Worm (Caenorhabditis elegans) whole organism, L4 larva: Measurements from ENCODE around the gene C06E1.1.

Experiments used
- F10B5.3 ChIP-seq: sonication (generic microtip); optimal IDR thresholded peaks from 2 replicates; lab custom pipeline; 2016; ENCODE audit warnings: mild to moderate bottlenecking, missing genetic modification characterization, missing compliant biosample characterization
- F44E2.7 ChIP-seq: fragments of 200-800 bp; sonication (Bioruptor generic); IDR thresholded peaks from 2 replicates; pipeline ENCODE4 v2.1.2; 2022; ENCODE audit warnings: missing genetic modification characterization, missing compliant biosample characterization
- R02D3.7 ChIP-seq: fragments of 150-350 bp; sonication (generic microtip); optimal IDR thresholded peaks from 3 replicates; lab custom pipeline; 2014; ENCODE audit warnings: missing biosample characterization, missing genetic modification characterization
- T20F7.1 ChIP-seq: fragments of 200-800 bp; sonication (Bioruptor generic); optimal IDR thresholded peaks from 2 replicates; lab custom pipeline; 2018; ENCODE audit warnings: mild to moderate bottlenecking, missing genetic modification characterization, missing compliant biosample characterization
- Y105C5A.15 ChIP-seq: fragments of 200-800 bp; sonication (Bioruptor generic); IDR thresholded peaks from 2 replicates; pipeline ENCODE4 v1.3.6; 2022; ENCODE audit warnings: missing genetic modification characterization, missing compliant biosample characterization
- Y5F2A.4 ChIP-seq: fragments of 200-800 bp; sonication (Bioruptor generic); optimal IDR thresholded peaks from 2 replicates; lab custom pipeline; 2018; ENCODE audit warnings: mild to moderate bottlenecking, missing genetic modification characterization, missing compliant biosample characterization
- Y75B8A.6 ChIP-seq: fragments of 200-800 bp; sonication (Bioruptor generic); IDR thresholded peaks from 2 replicates; pipeline ENCODE4 v1.3.6; 2022; ENCODE audit warnings: missing genetic modification reagents, missing genetic modification characterization, missing compliant biosample characterization
- ZK546.5 ChIP-seq, 2 experiments: sonication (generic microtip); optimal IDR thresholded peaks; 2 replicates each; lab custom pipeline; 2017; ENCODE audit warnings: missing biosample characterization in 2 of 2, missing genetic modification characterization in 2 of 2
- aha-1 ChIP-seq: fragments of 150-350 bp; peaks from one replicate; lab custom pipeline; 2014; ENCODE audit warnings: missing biosample characterization, missing genetic modification characterization
- ama-1 ChIP-seq: fragments of 150-350 bp; optimal IDR thresholded peaks from 2 replicates; lab custom pipeline; 2014; ENCODE audit warnings: inconsistent platforms, mixed read lengths
- attf-4 ChIP-seq: sonication (generic microtip); optimal IDR thresholded peaks from 3 replicates; lab custom pipeline; 2017; ENCODE audit warnings: missing biosample characterization, missing genetic modification characterization
- ceh-20 ChIP-seq: fragments of 200-800 bp; sonication (Bioruptor generic); IDR thresholded peaks from 2 replicates; pipeline ENCODE4 v1.3.6; 2022; ENCODE audit warnings: missing genetic modification reagents, missing genetic modification characterization, missing compliant biosample characterization
- ceh-28 ChIP-seq: fragments of 150-350 bp; optimal IDR thresholded peaks from 2 replicates; lab custom pipeline; 2014; ENCODE audit warnings: missing biosample characterization, missing genetic modification reagents, missing genetic modification characterization
- ceh-44 ChIP-seq: fragments of 200-800 bp; sonication (Bioruptor generic); IDR thresholded peaks from 2 replicates; pipeline ENCODE4 v1.3.6; 2022; ENCODE audit warnings: missing genetic modification reagents, missing genetic modification characterization, missing compliant biosample characterization
- ces-1 ChIP-seq: fragments of 150-350 bp; sonication (generic microtip); optimal IDR thresholded peaks from 4 replicates; lab custom pipeline; 2014; ENCODE audit warnings: missing biosample characterization, missing genetic modification reagents, missing genetic modification characterization
- cey-2 ChIP-seq: sonication (generic microtip); optimal IDR thresholded peaks from 3 replicates; lab custom pipeline; 2017; ENCODE audit warnings: missing genetic modification characterization, mild to moderate bottlenecking, missing compliant biosample characterization, antibody characterized with exemption, borderline replicate concordance; ENCODE audit not compliant: insufficient read depth
- daf-12 ChIP-seq: fragments of 150-350 bp; optimal IDR thresholded peaks from 2 replicates; lab custom pipeline; 2014; ENCODE audit warnings: missing biosample characterization, missing genetic modification reagents, missing genetic modification characterization
- daf-16 ChIP-seq, 3 experiments: sonication (generic microtip); optimal IDR thresholded peaks; 2 replicates each; lab custom pipeline; 2016 to 2017; ENCODE audit warnings: missing genetic modification characterization in 3 of 3, missing genetic modification reagents in 3 of 3, mild to moderate bottlenecking in 2 of 3, missing compliant biosample characterization in 2 of 3, missing biosample characterization in 1 of 3, moderate library complexity in 1 of 3
- daf-8 ChIP-seq: fragments of 200-800 bp; sonication (Bioruptor generic); IDR thresholded peaks from 2 replicates; pipeline ENCODE4 v1.3.6; 2022; ENCODE audit warnings: missing genetic modification characterization, missing compliant biosample characterization
- dmd-6 ChIP-seq: fragments of 200-800 bp; sonication (Bioruptor generic); IDR thresholded peaks from 2 replicates; pipeline ENCODE4 v1.3.6; 2022; ENCODE audit warnings: missing genetic modification reagents, missing genetic modification characterization, missing compliant biosample characterization
- dve-1 ChIP-seq: sonication (generic microtip); optimal IDR thresholded peaks from 2 replicates; lab custom pipeline; 2017; ENCODE audit warnings: antibody characterized with exemption, mild to moderate bottlenecking, missing genetic modification characterization, missing compliant biosample characterization; ENCODE audit not compliant: insufficient read depth
- egl-43 ChIP-seq: fragments of 200-800 bp; sonication (Bioruptor generic); IDR thresholded peaks from 2 replicates; pipeline ENCODE4 v1.3.6; 2022; ENCODE audit warnings: missing genetic modification reagents, missing genetic modification characterization, missing compliant biosample characterization
- gei-8 ChIP-seq: fragments of 200-800 bp; sonication (Bioruptor generic); optimal IDR thresholded peaks from 2 replicates; lab custom pipeline; 2018; ENCODE audit warnings: mild to moderate bottlenecking, missing genetic modification characterization, missing compliant biosample characterization
- hmg-1.1 ChIP-seq: fragments of 200-800 bp; sonication (Bioruptor generic); IDR thresholded peaks from 2 replicates; pipeline ENCODE4 v1.3.6; 2022; ENCODE audit warnings: missing genetic modification reagents, missing genetic modification characterization, missing compliant biosample characterization
- lin-1 ChIP-seq: fragments of 200-800 bp; sonication (Bioruptor generic); IDR thresholded peaks from 2 replicates; pipeline ENCODE4 v1.3.6; 2022; ENCODE audit warnings: missing genetic modification reagents, missing genetic modification characterization, missing compliant biosample characterization
- lin-13 ChIP-seq: fragments of 150-350 bp; optimal IDR thresholded peaks from 2 replicates; lab custom pipeline; 2014; ENCODE audit warnings: missing biosample characterization, missing genetic modification reagents, missing genetic modification characterization
- lin-29 ChIP-seq: fragments of 200-800 bp; sonication (Bioruptor generic); IDR thresholded peaks from 2 replicates; pipeline ENCODE4 v1.3.6; 2022; ENCODE audit warnings: missing genetic modification reagents, missing genetic modification characterization, missing compliant biosample characterization
- madf-9 ChIP-seq: fragments of 200-800 bp; sonication (Bioruptor generic); conservative IDR thresholded peaks from 2 replicates; pipeline ENCODE4 v1.3.6; 2022; ENCODE audit warnings: missing genetic modification reagents, missing genetic modification characterization, missing compliant biosample characterization
- mdl-1 ChIP-seq, 2 experiments: fragments of 150-350 bp in 1 of 2; sonication (generic microtip) in 1 of 2; optimal IDR thresholded peaks; 2 replicates each; lab custom pipeline; 2014 to 2017; ENCODE audit warnings: missing biosample characterization in 2 of 2, missing genetic modification characterization in 2 of 2
- mdt-29 ChIP-seq: fragments of 200-800 bp; sonication (Bioruptor generic); IDR thresholded peaks from 2 replicates; pipeline ENCODE4 v1.3.6; 2022; ENCODE audit warnings: missing genetic modification reagents, missing genetic modification characterization, missing compliant biosample characterization
- mep-1 ChIP-seq: fragments of 150-350 bp; sonication (generic microtip); optimal IDR thresholded peaks from 3 replicates; lab custom pipeline; 2014; ENCODE audit warnings: missing biosample characterization, missing genetic modification characterization
- mxl-2 ChIP-seq: fragments of 200-800 bp; sonication (Bioruptor generic); conservative IDR thresholded peaks from 2 replicates; pipeline ENCODE4 v1.3.6; 2022; ENCODE audit warnings: missing genetic modification reagents, missing genetic modification characterization, missing compliant biosample characterization
- nhr-28 ChIP-seq: fragments of 150-350 bp; optimal IDR thresholded peaks from 2 replicates; lab custom pipeline; 2014; ENCODE audit warnings: missing biosample characterization, missing genetic modification characterization
- saeg-2 ChIP-seq: fragments of 200-800 bp; sonication (Bioruptor generic); IDR thresholded peaks from 2 replicates; pipeline ENCODE4 v1.3.6; 2022; ENCODE audit warnings: missing genetic modification reagents, missing genetic modification characterization, missing compliant biosample characterization
- sdz-12 ChIP-seq: fragments of 200-800 bp; sonication (Bioruptor generic); optimal IDR thresholded peaks from 2 replicates; lab custom pipeline; 2018; ENCODE audit warnings: mild to moderate bottlenecking, missing genetic modification characterization, missing compliant biosample characterization
- snpc-1.2 ChIP-seq: fragments of 200-800 bp; sonication (Bioruptor generic); IDR thresholded peaks from 2 replicates; pipeline ENCODE4 v1.3.6; 2022; ENCODE audit warnings: missing genetic modification reagents, missing genetic modification characterization, missing compliant biosample characterization
- spr-3 ChIP-seq: fragments of 200-800 bp; sonication (Bioruptor generic); optimal IDR thresholded peaks from 2 replicates; lab custom pipeline; 2018; ENCODE audit warnings: mild to moderate bottlenecking, missing genetic modification characterization, missing compliant biosample characterization
- unc-130 ChIP-seq: sonication (generic microtip); optimal IDR thresholded peaks from 2 replicates; lab custom pipeline; 2016; ENCODE audit warnings: missing genetic modification reagents, missing genetic modification characterization, missing compliant biosample characterization
- unc-39 ChIP-seq: sonication (generic microtip); optimal IDR thresholded peaks from 2 replicates; lab custom pipeline; 2017; ENCODE audit warnings: missing biosample characterization, missing genetic modification characterization
- unc-62 ChIP-seq, 3 experiments: fragments of 150-350 bp in 1 of 3; sonication (generic microtip); optimal IDR thresholded peaks in 2 of 3; peaks in 1 of 3; 1 replicate in 1 of 3; 2 replicates in 2 of 3; lab custom pipeline; 2014 to 2017; ENCODE audit warnings: missing biosample characterization in 3 of 3, missing genetic modification characterization in 3 of 3, missing genetic modification reagents in 3 of 3, missing genotype in 1 of 3
- vab-7 ChIP-seq: fragments of 200-800 bp; sonication (Bioruptor generic); IDR thresholded peaks from 2 replicates; pipeline ENCODE4 v1.3.6; 2022; ENCODE audit warnings: missing genetic modification reagents, missing genetic modification characterization, missing compliant biosample characterization
- zfp-2 ChIP-seq: sonication (generic microtip); optimal IDR thresholded peaks from 2 replicates; lab custom pipeline; 2016; ENCODE audit warnings: mild to moderate bottlenecking, missing genetic modification characterization, missing compliant biosample characterization
- ztf-11 ChIP-seq: fragments of 150-350 bp; optimal IDR thresholded peaks from 2 replicates; lab custom pipeline; 2014; ENCODE audit warnings: missing biosample characterization, missing genetic modification characterization

Gene C06E1.1

ce11 chrIII:8646021-8646420, 40.4 kb downstream of the C06E1.1 start (continued):
- peak; percentile 37; the same call in 1 of the 2 replicates for TF ChIP-seq snpc-1.2 (GFP tag; lab: Robert Waterston, UW)
- TF ChIP-seq T20F7.1 = peak; percentile 13
- TF ChIP-seq F44E2.7 = 0 out of 2 replicates have a peak, but pooled peaks have one; percentile 60
- TF ChIP-seq hmg-1.1 (GFP tag; lab: Robert Waterston, UW) = 0 out of 2 replicates have a peak, but pooled peaks have one; percentile 12
- 0 out of 2 replicates have a peak, but pooled peaks have one; percentile 26 for TF ChIP-seq saeg-2 (GFP tag; lab: Robert Waterston, UW)
- peak; percentile 71 for TF ChIP-seq vab-7 (GFP tag; lab: Robert Waterston, UW)
- TF ChIP-seq, all 104 proteins: peak for 18

DNA sequence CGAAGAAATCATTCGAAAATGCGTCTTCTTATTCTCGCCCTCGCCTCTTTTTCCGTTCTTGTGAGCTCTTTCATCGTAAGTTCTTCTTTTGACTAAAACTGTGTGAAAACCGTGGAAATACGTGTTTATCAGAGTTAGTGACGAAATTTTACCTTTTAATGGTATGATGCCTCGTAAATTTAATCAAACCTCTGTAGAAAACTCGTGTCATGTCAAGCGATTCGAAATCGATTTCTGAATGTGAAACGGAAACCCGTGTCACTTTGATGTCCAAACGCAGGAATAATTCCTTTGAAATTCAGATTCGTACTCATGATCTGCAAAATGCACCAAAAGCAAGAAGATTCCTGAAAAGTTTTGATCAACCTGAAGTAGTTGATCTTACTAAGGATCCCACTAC, 43.0 kb downstream of the C06E1.1 start, which contains the start of gene F22B7.3:
TSS of gene F22B7.3 (plus strand) at position 301 of the 400 bp plus-strand sequence.
- TF ChIP-seq unc-62 (GFP tag; optimal IDR thresholded peaks at IDR 0.05 in 1 of 2; lab: Kevin White, UChicago) (peak in 1 of 2 experiments; percentile 38), unc-62 (tag; optimal IDR thresholded peaks at IDR 0.05; lab: Kevin White, UChicago) (no peak), ceh-20 (GFP tag; lab: Robert Waterston, UW) (no peak)

DNA sequence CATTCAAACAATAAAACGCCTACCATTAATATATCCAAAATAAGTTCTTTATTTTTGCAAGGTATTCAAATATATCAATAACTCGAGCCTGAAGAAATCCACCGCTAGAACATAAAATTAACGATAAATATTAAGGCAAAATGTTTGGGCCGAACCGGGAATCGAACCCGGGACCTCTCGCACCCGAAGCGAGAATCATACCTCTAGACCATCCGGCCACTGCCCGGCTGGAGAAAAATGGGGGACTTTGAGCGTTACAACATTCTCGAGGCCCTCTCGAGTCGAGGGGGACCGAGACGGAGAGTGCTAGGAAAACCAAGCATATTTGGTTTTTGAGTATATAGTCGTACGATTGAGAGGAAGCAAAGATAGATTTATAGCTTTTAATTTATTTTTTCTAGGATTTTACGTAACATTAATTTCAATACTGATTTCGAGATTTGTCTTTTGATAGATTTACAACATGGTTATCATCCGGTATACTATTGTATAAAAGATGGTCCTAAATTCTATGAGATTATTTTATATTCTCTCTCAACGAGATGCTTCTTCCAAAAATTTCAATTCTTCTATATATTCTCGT, 44.7 kb downstream of the C06E1.1 start, which contains the start of gene flp-23:
TSS of gene flp-23 (plus strand) at position 533 of the 583 bp plus-strand sequence.
- TF ChIP-seq ceh-44 (peak; percentile 26; the same call in 1 of the 2 replicates), ZK546.5 (tag; optimal IDR thresholded peaks at IDR 0.05; lab: Kevin White, UChicago) (no peak), unc-62 (GFP tag; optimal IDR thresholded peaks at IDR 0.05 in 1 of 2; lab: Kevin White, UChicago) (peak in 1 of 2 experiments; percentile 58), unc-62 (tag; optimal IDR thresholded peaks at IDR 0.05; lab: Kevin White, UChicago) (no peak), dmd-6 (GFP tag; lab: Robert Waterston, UW) (peak; percentile 26; the same call in 1 of the 2 replicates), daf-16 (GFP tag; optimal IDR thresholded peaks at IDR 0.05; lab: Kevin White, UChicago) (peak in 1 of 2 experiments; percentile 18), daf-16 (tag; optimal IDR thresholded peaks at IDR 0.05; lab: Kevin White, UChicago) (peak; percentile 26), gei-8 (GFP tag; lab: Kevin White, UChicago) (no peak), nhr-28 (no peak), R02D3.7 (tag; lab: Kevin White, UChicago) (no peak), ces-1 (GFP tag; lab: Kevin White, UChicago) (no peak), Y5F2A.4 (GFP tag; lab: Kevin White, UChicago) (no peak), unc-39 (tag; lab: Kevin White, UChicago) (no peak), ceh-28 (tag; lab: Kevin White, UChicago) (no peak), F10B5.3 (tag; lab: Kevin White, UChicago) (no peak), Y105C5A.15 (GFP tag; lab: Robert Waterston, UW) (no peak), unc-130 (GFP tag; lab: Kevin White, UChicago) (peak; percentile 29), snpc-1.2 (GFP tag; lab: Robert Waterston, UW) (no peak), Y75B8A.6 (GFP tag; lab: Robert Waterston, UW) (no peak), daf-8 (GFP tag; lab: Robert Waterston, UW) (no peak), madf-9 (GFP tag; lab: Robert Waterston, UW) (0 out of 2 replicates have a peak, but pooled peaks have one; percentile 27), ztf-11 (no peak), saeg-2 (GFP tag; lab: Robert Waterston, UW) (no peak), mdl-1 (tag; optimal IDR thresholded peaks at IDR 0.05; lab: Kevin White, UChicago) (no peak), lin-13 (GFP tag; lab: Kevin White, UChicago) (peak; percentile 62), dve-1 (peak; percentile 2), sdz-12 (GFP tag; lab: Kevin White, UChicago) (no peak), cey-2 (tag; lab: Kevin White, UChicago) (no peak), F44E2.7 (no peak), lin-1 (GFP tag; lab: Robert Waterston, UW) (no peak), ceh-20 (GFP tag; lab: Robert Waterston, UW) (0 out of 2 replicates have a peak, but pooled peaks have one; percentile 9), attf-4 (no peak), lin-29 (GFP tag; lab: Robert Waterston, UW) (no peak), mep-1 (tag; lab: Kevin White, UChicago) (peak; percentile 37), spr-3 (GFP tag; lab: Kevin White, UChicago) (no peak), vab-7 (GFP tag; lab: Robert Waterston, UW) (peak; percentile 67; the same call in 1 of the 2 replicates), daf-12 (no peak), mdt-29 (no peak), aha-1 (peak; percentile 98), ama-1 (lab: Kevin White, UChicago) (no peak), zfp-2 (tag; lab: Kevin White, UChicago) (no peak), mxl-2 (no peak), egl-43 (GFP tag; lab: Robert Waterston, UW) (no peak; the same call in none of the 2 replicates)
